Fruit fly (Drosophila melanogaster) whole organism, pupa: ENCODE results near the gene hep.

Experiments
- CG14655 ChIP-seq: fragments of 200-800 bp; sonication (Bioruptor generic); optimal IDR thresholded peaks from 3 replicates; lab custom pipeline; 2017; ENCODE audit warnings: mild to moderate bottlenecking, missing biosample characterization, missing genetic modification reagents, missing genetic modification characterization
- CG8159 ChIP-seq: fragments of 200-800 bp; sonication (Bioruptor generic); optimal IDR thresholded peaks from 3 replicates; lab custom pipeline; 2018; ENCODE audit warnings: missing biosample characterization, mild to moderate bottlenecking, missing genetic modification characterization, moderate library complexity
- fd96Ca ChIP-seq: fragments of 200-800 bp; sonication (Bioruptor generic); IDR thresholded peaks from 3 replicates; pipeline ENCODE4 v1.3.6; 2022; ENCODE audit warnings: missing biosample characterization, missing genetic modification characterization

DNA sequence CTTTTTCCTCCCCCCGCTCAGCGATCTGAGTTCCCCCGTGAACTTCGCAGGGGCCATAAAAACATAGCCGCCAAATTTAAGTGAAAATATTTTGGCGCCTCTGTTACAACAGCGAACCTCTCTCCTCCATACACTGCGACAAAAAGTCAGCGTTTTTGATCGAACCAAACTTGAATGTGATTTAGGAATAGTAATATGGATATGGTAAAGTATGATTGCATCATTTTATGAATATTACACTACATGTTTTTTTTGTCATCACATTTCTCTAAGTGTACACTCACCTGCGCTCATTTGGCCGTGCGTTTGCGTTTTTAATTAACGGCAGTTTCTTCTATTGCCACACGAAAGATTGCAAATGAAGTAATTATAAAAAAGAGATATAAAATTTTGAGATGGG, 45.5 kb upstream of the hep start:
- TF ChIP-seq CG14655: peak; percentile 1
- peak; percentile 72; the same call in 2 of the 3 replicates for TF ChIP-seq fd96Ca
- TF ChIP-seq CG8159 (tag; lab: Kevin White, UChicago): peak; percentile 13
